Worm (Caenorhabditis elegans) whole organism, L1 larva: Measurements from ENCODE around the gene C02H6.1.
A peak's percentile ranks its signal among the peaks of the same experiment; 100 is the strongest.

Source experiments
- C04F5.9 ChIP-seq: sonication (generic microtip); optimal IDR thresholded peaks from 2 replicates; lab custom pipeline; 2016; ENCODE audit warnings: missing genetic modification characterization, missing compliant biosample characterization
- C34B4.2 ChIP-seq: sonication (generic microtip); optimal IDR thresholded peaks from 2 replicates; lab custom pipeline; 2017; ENCODE audit warnings: mild to moderate bottlenecking, missing genetic modification characterization, missing compliant biosample characterization
- ama-1 ChIP-seq: fragments of 150-350 bp; optimal IDR thresholded peaks from 2 replicates; lab custom pipeline; 2014
- ceh-63 ChIP-seq: fragments of 200-800 bp; sonication (Bioruptor generic); optimal IDR thresholded peaks from 2 replicates; lab custom pipeline; 2018; ENCODE audit warnings: mild to moderate bottlenecking, missing genetic modification characterization, missing compliant biosample characterization
- ceh-8 ChIP-seq: fragments of 200-800 bp; sonication (Bioruptor generic); optimal IDR thresholded peaks from 2 replicates; lab custom pipeline; 2018; ENCODE audit warnings: mild to moderate bottlenecking, missing genetic modification characterization, moderate library complexity, missing compliant biosample characterization
- ces-1 ChIP-seq: fragments of 150-350 bp; optimal IDR thresholded peaks from 2 replicates; lab custom pipeline; 2014; ENCODE audit warnings: missing biosample characterization, missing genetic modification reagents, missing genetic modification characterization
- dpl-1 ChIP-seq, 3 experiments: fragments of 150-350 bp in 2 of 3; sonication (generic microtip) in 1 of 3; optimal IDR thresholded peaks; 2 replicates each; lab custom pipeline; 2014 to 2017; ENCODE audit warnings: missing biosample characterization in 3 of 3, missing genetic modification characterization in 3 of 3, missing genetic modification reagents in 3 of 3
- dsc-1 ChIP-seq: sonication (generic microtip); optimal IDR thresholded peaks from 2 replicates; lab custom pipeline; 2016; ENCODE audit warnings: mild to moderate bottlenecking, missing genetic modification characterization, missing compliant biosample characterization
- efl-1 ChIP-seq, 4 experiments: fragments of 150-350 bp; optimal IDR thresholded peaks in 3 of 4; peaks in 1 of 4; 1 replicate in 1 of 4; 2 replicates in 3 of 4; lab custom pipeline; 2014; ENCODE audit warnings: missing biosample characterization in 2 of 4, missing genetic modification characterization in 2 of 4, missing genetic modification reagents in 2 of 4
- efl-3 ChIP-seq: fragments of 200-800 bp; sonication (Bioruptor generic); optimal IDR thresholded peaks from 2 replicates; lab custom pipeline; 2018; ENCODE audit warnings: mild to moderate bottlenecking, missing genetic modification characterization, missing compliant biosample characterization
- egl-13 ChIP-seq: sonication (generic microtip); optimal IDR thresholded peaks from 2 replicates; lab custom pipeline; 2016; ENCODE audit warnings: missing genotype, missing genetic modification reagents, missing genetic modification characterization, missing compliant biosample characterization
- elt-2 ChIP-seq: sonication (generic microtip); optimal IDR thresholded peaks from 2 replicates; lab custom pipeline; 2016; ENCODE audit warnings: missing genetic modification characterization, mild to moderate bottlenecking, inconsistent platforms, missing compliant biosample characterization, missing genetic modification reagents
- fkh-10 ChIP-seq: sonication (generic microtip); optimal IDR thresholded peaks from 2 replicates; lab custom pipeline; 2017; ENCODE audit warnings: missing biosample characterization, missing genetic modification reagents, missing genetic modification characterization
- fkh-4 ChIP-seq: sonication (generic microtip); optimal IDR thresholded peaks from 2 replicates; lab custom pipeline; 2016; ENCODE audit warnings: missing compliant biosample characterization, missing genetic modification characterization, borderline replicate concordance
- isw-1 ChIP-seq: fragments of 200-800 bp; sonication (Bioruptor generic); IDR thresholded peaks from 2 replicates; pipeline ENCODE4 v1.3.6; 2022; ENCODE audit warnings: missing genetic modification characterization, missing compliant biosample characterization
- jun-1 ChIP-seq: fragments of 150-350 bp; optimal IDR thresholded peaks from 2 replicates; lab custom pipeline; 2014; ENCODE audit warnings: missing biosample characterization, missing genetic modification reagents, missing genetic modification characterization
- lsy-2 ChIP-seq, 2 experiments: fragments of 150-350 bp; optimal IDR thresholded peaks; 2 replicates each; lab custom pipeline; 2014; ENCODE audit warnings: missing biosample characterization in 2 of 2, missing genetic modification characterization in 2 of 2
- mdl-1 ChIP-seq, 2 experiments: fragments of 150-350 bp; optimal IDR thresholded peaks; 2 replicates each; lab custom pipeline; 2014 to 2017; ENCODE audit warnings: missing biosample characterization in 2 of 2, missing genetic modification characterization in 2 of 2, inconsistent platforms in 1 of 2
- mef-2 ChIP-seq: fragments of 150-350 bp; optimal IDR thresholded peaks from 2 replicates; lab custom pipeline; 2014; ENCODE audit warnings: missing biosample characterization, missing genetic modification characterization
- nhr-12 ChIP-seq: sonication (generic microtip); optimal IDR thresholded peaks from 2 replicates; lab custom pipeline; 2017; ENCODE audit warnings: missing biosample characterization, missing genetic modification characterization
- nhr-237 ChIP-seq: fragments of 150-350 bp; optimal IDR thresholded peaks from 2 replicates; lab custom pipeline; 2014; ENCODE audit warnings: missing biosample characterization, missing genetic modification characterization
- nhr-28 ChIP-seq: fragments of 150-350 bp; optimal IDR thresholded peaks from 2 replicates; lab custom pipeline; 2014; ENCODE audit warnings: missing biosample characterization, missing genetic modification characterization
- nhr-71 ChIP-seq: sonication (generic microtip); optimal IDR thresholded peaks from 2 replicates; lab custom pipeline; 2016; ENCODE audit warnings: mild to moderate bottlenecking, missing genetic modification characterization, moderate library complexity, missing compliant biosample characterization
- nhr-85 ChIP-seq: sonication (generic microtip); peaks from one replicate; lab custom pipeline; 2016; ENCODE audit warnings: missing genetic modification characterization, inconsistent platforms, missing compliant biosample characterization
- pax-3 ChIP-seq: fragments of 200-800 bp; sonication (Bioruptor generic); optimal IDR thresholded peaks from 2 replicates; lab custom pipeline; 2018; ENCODE audit warnings: mild to moderate bottlenecking, missing genetic modification characterization, moderate library complexity, missing compliant biosample characterization
- rnt-1 ChIP-seq: sonication (generic microtip); optimal IDR thresholded peaks from 2 replicates; lab custom pipeline; 2016; ENCODE audit warnings: mild to moderate bottlenecking, missing genetic modification characterization, moderate library complexity, missing compliant biosample characterization
- skn-1 ChIP-seq: fragments of 150-350 bp; optimal IDR thresholded peaks from 2 replicates; lab custom pipeline; 2014; ENCODE audit warnings: missing biosample characterization, missing genetic modification characterization
- snpc-4 ChIP-seq: fragments of 150-350 bp; optimal IDR thresholded peaks from 2 replicates; lab custom pipeline; 2014; ENCODE audit warnings: missing biosample characterization, missing genetic modification characterization
- tbx-2 ChIP-seq: sonication (generic microtip); optimal IDR thresholded peaks from 2 replicates; lab custom pipeline; 2016; ENCODE audit warnings: missing genetic modification characterization, missing compliant biosample characterization
- tlp-1 ChIP-seq: fragments of 150-350 bp; optimal IDR thresholded peaks from 2 replicates; lab custom pipeline; 2014; ENCODE audit warnings: missing biosample characterization, missing genetic modification characterization
- unc-30 ChIP-seq: sonication (generic microtip); optimal IDR thresholded peaks from 2 replicates; lab custom pipeline; 2017; ENCODE audit warnings: missing biosample characterization, missing genetic modification characterization
- xbp-1 ChIP-seq: sonication (generic microtip); optimal IDR thresholded peaks from 2 replicates; lab custom pipeline; 2016; ENCODE audit warnings: missing genetic modification characterization, missing compliant biosample characterization
- zag-1 ChIP-seq: fragments of 150-350 bp; optimal IDR thresholded peaks from 2 replicates; lab custom pipeline; 2014; ENCODE audit warnings: missing biosample characterization, missing genetic modification characterization

The C02H6.1 gene

ce11 chrV:7364951-7365350 is 24.7 kb downstream of the C02H6.1 start, which contains the start of gene exc-13:
Gene exc-13 (plus strand): TSS chrV:7365251.
- peak; percentile 5 for TF ChIP-seq nhr-71 (tag; lab: Kevin White, UChicago)
- TF ChIP-seq snpc-4 (tag; lab: Kevin White, UChicago): no peak

ce11 chrV:7364059-7364458 is 25.6 kb downstream of the C02H6.1 start, which contains the start of gene cyp-35A2:
Gene cyp-35A2 (minus strand): TSS chrV:7364182.
- TF ChIP-seq ceh-63 (GFP tag; lab: Kevin White, UChicago): no peak
- peak; percentile 90 for TF ChIP-seq elt-2 (tag; lab: Kevin White, UChicago)

- TF ChIP-seq efl-1 (optimal IDR thresholded peaks at IDR 0.05; lab: Kevin White, UChicago) (no peak), efl-1 (GFP tag; optimal IDR thresholded peaks at IDR 0.05 in 1 of 2; lab: Kevin White, UChicago) (peak in 1 of 2 experiments; percentile 37), mdl-1 (tag; optimal IDR thresholded peaks at IDR 0.05; lab: Kevin White, UChicago) (no peak)
Observed at ce11 chrV:7361673-7362072, 28.0 kb downstream of the C02H6.1 start, which contains the start of gene cyp-35A1. Gene cyp-35A1 (minus strand): TSS chrV:7361773.

- TF ChIP-seq xbp-1 (tag; lab: Kevin White, UChicago) (no peak), nhr-85 (tag; lab: Kevin White, UChicago) (no peak), skn-1 (tag; lab: Kevin White, UChicago) (no peak), fkh-4 (tag; lab: Kevin White, UChicago) (no peak), rnt-1 (tag; lab: Kevin White, UChicago) (no peak), ces-1 (GFP tag; lab: Kevin White, UChicago) (no peak), C04F5.9 (tag; lab: Kevin White, UChicago) (no peak), isw-1 (GFP tag; lab: Robert Waterston, UW) (no peak), mef-2 (tag; lab: Kevin White, UChicago) (no peak), ceh-63 (GFP tag; lab: Kevin White, UChicago) (no peak), zag-1 (tag; lab: Kevin White, UChicago) (no peak), unc-30 (tag; lab: Kevin White, UChicago) (no peak), pax-3 (tag; lab: Kevin White, UChicago) (no peak), nhr-12 (tag; lab: Kevin White, UChicago) (no peak), C34B4.2 (tag; lab: Kevin White, UChicago) (no peak), lsy-2 (tag; optimal IDR thresholded peaks at IDR 0.05; lab: Kevin White, UChicago) (no peak)
- TF ChIP-seq, all 84 proteins: peak for 0
Observed at ce11 chrV:7357132-7357531, 32.5 kb downstream of the C02H6.1 start, which contains the start of gene C03G6.6. Gene C03G6.6 (plus strand): TSS chrV:7357432.

ce11 chrV:7356684-7357083 is 33.0 kb downstream of the C02H6.1 start, which contains the start of gene C03G6.21:
Gene C03G6.21 (minus strand): TSS chrV:7356784.
- TF ChIP-seq egl-13: no peak
- TF ChIP-seq ceh-8 (GFP tag; lab: Kevin White, UChicago): no peak
- TF ChIP-seq tlp-1 (tag; lab: Kevin White, UChicago): no peak
- no peak for TF ChIP-seq jun-1 (tag; lab: Kevin White, UChicago)
- TF ChIP-seq nhr-28 (tag; lab: Kevin White, UChicago): no peak
- no peak for TF ChIP-seq dsc-1 (tag; lab: Kevin White, UChicago)
- no peak for TF ChIP-seq xbp-1 (tag; lab: Kevin White, UChicago)
- no peak for TF ChIP-seq nhr-237
- TF ChIP-seq ama-1 (lab: Kevin White, UChicago): no peak
- TF ChIP-seq tbx-2 (tag; lab: Kevin White, UChicago): no peak
- TF ChIP-seq efl-3 (GFP tag; lab: Kevin White, UChicago): no peak
- no peak for TF ChIP-seq nhr-71 (tag; lab: Kevin White, UChicago)
- TF ChIP-seq dpl-1 (GFP tag; optimal IDR thresholded peaks at IDR 0.05; lab: Kevin White, UChicago): no peak
- TF ChIP-seq fkh-10 (GFP tag; lab: Kevin White, UChicago): no peak
